Worm (Caenorhabditis elegans) whole organism, L2 larva: ENCODE results near the gene let-711.

Experiments
- C34F6.9 ChIP-seq: fragments of 150-350 bp; optimal IDR thresholded peaks from 2 replicates; lab custom pipeline; 2014; ENCODE audit warnings: missing biosample characterization, missing genetic modification characterization
- F13H6.1 ChIP-seq: sonication (generic microtip); optimal IDR thresholded peaks from 2 replicates; lab custom pipeline; 2016; ENCODE audit warnings: missing genetic modification characterization, missing compliant biosample characterization
- R02D3.7 ChIP-seq: fragments of 150-350 bp; optimal IDR thresholded peaks from 2 replicates; lab custom pipeline; 2014; ENCODE audit warnings: missing biosample characterization, missing genetic modification characterization
- Y55F3AM.14 ChIP-seq: fragments of 200-800 bp; sonication (Bioruptor generic); optimal IDR thresholded peaks from 2 replicates; lab custom pipeline; 2018; ENCODE audit warnings: mild to moderate bottlenecking, missing genetic modification characterization, missing compliant biosample characterization
- aly-2 ChIP-seq: fragments of 150-350 bp; optimal IDR thresholded peaks from 2 replicates; lab custom pipeline; 2014; ENCODE audit warnings: missing biosample characterization, missing genetic modification characterization
- ama-1 ChIP-seq: fragments of 150-350 bp; optimal IDR thresholded peaks from 2 replicates; lab custom pipeline; 2018; ENCODE audit warnings: inconsistent platforms
- blmp-1 ChIP-seq: sonication (generic microtip); optimal IDR thresholded peaks from 2 replicates; lab custom pipeline; 2017; ENCODE audit warnings: missing genetic modification characterization, mild to moderate bottlenecking, missing compliant biosample characterization, antibody characterized with exemption, moderate library complexity; ENCODE audit not compliant: insufficient read depth
- ceh-16 ChIP-seq: fragments of 150-350 bp; optimal IDR thresholded peaks from 2 replicates; lab custom pipeline; 2014; ENCODE audit warnings: missing biosample characterization, missing genetic modification characterization
- ceh-82 ChIP-seq: fragments of 150-350 bp; optimal IDR thresholded peaks from 2 replicates; lab custom pipeline; 2014; ENCODE audit warnings: missing biosample characterization, missing genetic modification characterization
- crh-2 ChIP-seq: sonication (generic microtip); optimal IDR thresholded peaks from 2 replicates; lab custom pipeline; 2017; ENCODE audit warnings: missing biosample characterization, missing genetic modification characterization
- dmd-4 ChIP-seq: sonication (generic microtip); optimal IDR thresholded peaks from 2 replicates; lab custom pipeline; 2017; ENCODE audit warnings: missing biosample characterization, missing genetic modification characterization
- egl-27 ChIP-seq: sonication (generic microtip); optimal IDR thresholded peaks from 3 replicates; lab custom pipeline; 2017; ENCODE audit warnings: missing biosample characterization, missing genetic modification reagents, missing genetic modification characterization
- elt-3 ChIP-seq: sonication (generic microtip); optimal IDR thresholded peaks from 2 replicates; lab custom pipeline; 2017; ENCODE audit warnings: missing biosample characterization, missing genetic modification characterization
- fos-1 ChIP-seq: fragments of 150-350 bp; optimal IDR thresholded peaks from 2 replicates; lab custom pipeline; 2014; ENCODE audit warnings: missing biosample characterization, missing genetic modification characterization
- gmeb-1 ChIP-seq: fragments of 150-350 bp; optimal IDR thresholded peaks from 2 replicates; lab custom pipeline; 2014; ENCODE audit warnings: missing biosample characterization, missing genetic modification characterization
- lin-11 ChIP-seq: fragments of 150-350 bp; sonication (generic microtip); optimal IDR thresholded peaks from 2 replicates; lab custom pipeline; 2014; ENCODE audit warnings: missing biosample characterization, missing genetic modification characterization, inconsistent platforms, mixed read lengths
- lsy-2 ChIP-seq, 2 experiments: fragments of 150-350 bp in 1 of 2; sonication (generic microtip) in 1 of 2; optimal IDR thresholded peaks; 2 replicates each; lab custom pipeline; 2014 to 2017; ENCODE audit warnings: missing biosample characterization in 2 of 2, missing genetic modification characterization in 2 of 2
- mbf-1 ChIP-seq: sonication (generic microtip); optimal IDR thresholded peaks from 2 replicates; lab custom pipeline; 2017; ENCODE audit warnings: missing biosample characterization, missing genetic modification characterization
- nhr-10 ChIP-seq: sonication (generic microtip); optimal IDR thresholded peaks from 2 replicates; lab custom pipeline; 2017; ENCODE audit warnings: missing biosample characterization, missing genetic modification characterization
- nhr-11 ChIP-seq: fragments of 150-350 bp; optimal IDR thresholded peaks from 2 replicates; lab custom pipeline; 2014; ENCODE audit warnings: missing biosample characterization, missing genetic modification characterization
- nhr-12 ChIP-seq: fragments of 150-350 bp; optimal IDR thresholded peaks from 2 replicates; lab custom pipeline; 2014; ENCODE audit warnings: missing biosample characterization, missing genetic modification characterization
- nhr-129 ChIP-seq: fragments of 150-350 bp; optimal IDR thresholded peaks from 2 replicates; lab custom pipeline; 2014; ENCODE audit warnings: missing biosample characterization, missing genetic modification characterization
- nhr-21 ChIP-seq: fragments of 150-350 bp; optimal IDR thresholded peaks from 2 replicates; lab custom pipeline; 2014; ENCODE audit warnings: missing biosample characterization, missing genetic modification characterization
- nhr-237 ChIP-seq: fragments of 150-350 bp; optimal IDR thresholded peaks from 2 replicates; lab custom pipeline; 2014; ENCODE audit warnings: missing biosample characterization, missing genetic modification characterization
- nhr-25 ChIP-seq: fragments of 150-350 bp; sonication (generic microtip); optimal IDR thresholded peaks from 3 replicates; lab custom pipeline; 2014; ENCODE audit warnings: missing biosample characterization, missing genetic modification characterization
- peb-1 ChIP-seq: fragments of 150-350 bp; optimal IDR thresholded peaks from 2 replicates; lab custom pipeline; 2014; ENCODE audit warnings: missing biosample characterization, missing genetic modification characterization
- skn-1 ChIP-seq: sonication (generic microtip); optimal IDR thresholded peaks from 2 replicates; lab custom pipeline; 2017; ENCODE audit warnings: missing biosample characterization, missing genetic modification characterization
- sma-3 ChIP-seq: sonication (generic microtip); optimal IDR thresholded peaks from 2 replicates; lab custom pipeline; 2016; ENCODE audit warnings: missing genetic modification reagents, missing genetic modification characterization, missing compliant biosample characterization
- sma-9 ChIP-seq, 2 experiments: fragments of 150-350 bp in 1 of 2; sonication (generic microtip) in 1 of 2; optimal IDR thresholded peaks; 2 replicates each; lab custom pipeline; 2014 to 2016; ENCODE audit warnings: missing genetic modification characterization in 2 of 2, mild to moderate bottlenecking in 1 of 2, missing biosample characterization in 1 of 2, missing compliant biosample characterization in 1 of 2, missing genetic modification reagents in 1 of 2, moderate library complexity in 1 of 2
- unc-39 ChIP-seq: fragments of 150-350 bp; optimal IDR thresholded peaks from 2 replicates; lab custom pipeline; 2014; ENCODE audit warnings: missing biosample characterization, missing genetic modification characterization
- unc-55 ChIP-seq: fragments of 150-350 bp; sonication (generic microtip); optimal IDR thresholded peaks from 3 replicates; lab custom pipeline; 2014; ENCODE audit warnings: missing biosample characterization, missing genetic modification reagents, missing genetic modification characterization
- unc-62 ChIP-seq: fragments of 150-350 bp; optimal IDR thresholded peaks from 2 replicates; lab custom pipeline; 2014; ENCODE audit warnings: missing biosample characterization, missing genetic modification reagents, missing genetic modification characterization
- zag-1 ChIP-seq: fragments of 150-350 bp; optimal IDR thresholded peaks from 2 replicates; lab custom pipeline; 2014; ENCODE audit warnings: missing biosample characterization, missing genetic modification characterization
- ztf-1 ChIP-seq: fragments of 200-800 bp; sonication (Bioruptor generic); conservative IDR thresholded peaks from 2 replicates; pipeline ENCODE4 v1.3.6; 2022; ENCODE audit warnings: missing genetic modification characterization, missing compliant biosample characterization
- ztf-11 ChIP-seq: sonication (generic microtip); optimal IDR thresholded peaks from 2 replicates; lab custom pipeline; 2017; ENCODE audit warnings: missing biosample characterization, missing genetic modification characterization
- ztf-4 ChIP-seq: fragments of 150-350 bp; optimal IDR thresholded peaks from 2 replicates; lab custom pipeline; 2014; ENCODE audit warnings: missing biosample characterization, missing genetic modification characterization

Gene let-711

DNA sequence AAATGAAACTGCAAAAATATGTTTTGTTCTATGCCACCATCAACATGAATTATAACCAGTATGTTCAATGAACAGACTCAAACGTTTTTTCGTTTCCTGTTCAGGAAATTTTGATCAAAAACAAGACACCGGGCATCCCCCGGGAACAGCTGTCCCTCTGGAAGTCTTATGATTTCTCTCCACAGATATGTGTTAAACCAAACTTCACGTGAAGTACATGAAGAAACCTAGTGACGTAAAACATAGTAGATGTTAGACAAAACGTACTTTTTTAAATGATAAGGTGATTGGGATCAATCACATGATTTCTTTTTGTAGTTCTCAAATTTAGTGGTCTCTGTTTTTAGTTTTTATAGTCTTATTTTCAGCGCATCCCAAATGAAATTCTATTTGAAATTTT is 48.0 kb upstream of the let-711 start:
- TF ChIP-seq lin-11 (tag; lab: Kevin White, UChicago) (no peak), ama-1 (peak; percentile 20), gmeb-1 (tag; lab: Kevin White, UChicago) (peak; percentile 57), nhr-25 (peak; percentile 38), unc-39 (tag; lab: Kevin White, UChicago) (no peak), ztf-1 (GFP tag; lab: Robert Waterston, UW) (no peak), ztf-4 (tag; lab: Kevin White, UChicago) (no peak), elt-3 (tag; lab: Kevin White, UChicago) (no peak), blmp-1 (no peak), lsy-2 (tag; optimal IDR thresholded peaks at IDR 0.05; lab: Kevin White, UChicago) (peak in 1 of 2 experiments; percentile 68), sma-3 (GFP tag; lab: Kevin White, UChicago) (peak; percentile 76), C34F6.9 (tag; lab: Kevin White, UChicago) (peak; percentile 41), peb-1 (no peak), aly-2 (tag; lab: Kevin White, UChicago) (no peak), ztf-11 (tag; lab: Kevin White, UChicago) (no peak), skn-1 (no peak), F13H6.1 (tag; lab: Kevin White, UChicago) (peak; percentile 47), mbf-1 (tag; lab: Kevin White, UChicago) (no peak), nhr-10 (tag; lab: Kevin White, UChicago) (no peak), Y55F3AM.14 (GFP tag; lab: Kevin White, UChicago) (no peak), sma-9 (GFP tag; optimal IDR thresholded peaks at IDR 0.05; lab: Kevin White, UChicago) (peak; percentile 91), sma-9 (tag; optimal IDR thresholded peaks at IDR 0.05; lab: Kevin White, UChicago) (no peak), nhr-21 (tag; lab: Kevin White, UChicago) (peak; percentile 79), nhr-12 (no peak), crh-2 (peak; percentile 67), nhr-11 (no peak), ceh-16 (tag; lab: Kevin White, UChicago) (no peak), zag-1 (tag; lab: Kevin White, UChicago) (no peak), nhr-129 (peak; percentile 67)

DNA sequence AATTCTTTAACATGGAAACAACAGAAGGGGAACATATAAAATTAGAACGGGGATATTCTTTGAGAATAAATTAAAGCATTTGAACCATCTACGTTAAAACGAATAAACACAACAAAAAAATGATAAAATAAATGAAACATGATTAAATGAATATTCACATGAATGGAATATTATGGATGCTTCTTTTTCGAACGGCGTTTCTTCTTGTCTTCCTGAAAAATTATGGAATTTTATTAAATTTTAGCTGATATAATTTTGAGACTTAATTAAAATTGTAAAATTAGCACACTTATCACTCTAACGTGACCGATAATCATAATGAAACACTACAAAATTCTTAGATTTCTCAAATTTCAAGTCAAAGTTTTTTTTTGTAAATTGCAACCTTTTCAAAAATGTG is 45.9 kb upstream of the let-711 start:
- TF ChIP-seq aly-2 (tag; lab: Kevin White, UChicago) (no peak), unc-62 (GFP tag; lab: Kevin White, UChicago) (no peak), zag-1 (tag; lab: Kevin White, UChicago) (no peak), dmd-4 (no peak), egl-27 (no peak), nhr-21 (tag; lab: Kevin White, UChicago) (no peak), ceh-82 (tag; lab: Kevin White, UChicago) (no peak), blmp-1 (no peak), ama-1 (no peak), nhr-237 (tag; lab: Kevin White, UChicago) (no peak), R02D3.7 (tag; lab: Kevin White, UChicago) (no peak), ztf-1 (GFP tag; lab: Robert Waterston, UW) (no peak), nhr-129 (no peak), Y55F3AM.14 (GFP tag; lab: Kevin White, UChicago) (no peak), C34F6.9 (tag; lab: Kevin White, UChicago) (no peak), lin-11 (tag; lab: Kevin White, UChicago) (no peak)

DNA sequence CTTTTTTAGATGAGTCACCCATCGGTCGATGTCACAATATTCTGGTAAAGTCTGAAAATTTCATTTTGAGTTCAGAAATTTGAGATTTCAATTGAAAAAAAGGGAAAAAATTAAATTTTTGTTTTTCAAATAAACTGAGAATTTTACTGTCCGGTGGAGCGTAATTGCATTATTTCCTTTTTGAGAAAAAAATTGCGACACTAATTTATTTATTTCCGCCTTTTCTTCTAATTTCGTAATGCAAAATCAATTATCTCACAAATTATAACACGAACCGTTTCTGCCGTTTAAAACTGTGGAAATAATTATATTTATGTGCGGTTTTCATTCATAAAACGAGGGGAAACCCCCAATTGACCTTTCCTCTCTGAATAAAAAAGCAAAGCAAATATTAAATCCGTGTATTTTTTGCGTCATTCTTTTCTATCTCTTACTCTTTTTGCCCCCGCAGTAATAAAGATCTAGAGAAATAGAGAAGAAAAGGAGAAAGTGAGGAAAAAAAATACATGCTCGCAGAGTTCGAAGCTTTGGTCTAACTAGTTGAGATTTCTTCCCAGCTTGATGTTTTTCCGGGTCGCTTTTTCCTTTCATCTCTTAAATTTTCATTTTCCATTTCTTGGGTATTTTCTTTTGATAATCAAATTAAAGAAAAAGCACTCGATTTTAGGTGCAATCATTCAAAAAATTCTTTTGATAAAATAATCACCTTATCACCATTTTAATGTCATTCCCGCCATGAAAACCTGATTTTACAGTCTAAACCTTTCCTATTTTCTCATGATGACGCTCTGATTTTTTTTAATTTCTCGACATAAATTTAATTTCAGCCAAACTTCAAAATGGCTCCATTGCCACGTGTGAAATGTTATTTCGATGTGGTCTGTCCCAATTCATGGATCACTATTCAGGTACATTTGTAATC is 43.2 kb upstream of the let-711 start, which contains the start of the genes brc-2 and T07E3.3:
Gene brc-2 (minus strand): TSS at position 51 of the 922 bp plus-strand sequence.
Gene T07E3.3 (plus strand): TSS at position 822 of the 922 bp plus-strand sequence.
- TF ChIP-seq unc-55 (GFP tag; lab: Kevin White, UChicago) (peak; percentile 13), unc-39 (tag; lab: Kevin White, UChicago) (no peak), nhr-129 (peak; percentile 2), Y55F3AM.14 (GFP tag; lab: Kevin White, UChicago) (no peak), fos-1 (tag; lab: Kevin White, UChicago) (peak; percentile 65), C34F6.9 (tag; lab: Kevin White, UChicago) (peak; percentile 52), sma-9 (GFP tag; optimal IDR thresholded peaks at IDR 0.05; lab: Kevin White, UChicago) (peak; percentile 2), sma-9 (tag; optimal IDR thresholded peaks at IDR 0.05; lab: Kevin White, UChicago) (no peak), lsy-2 (tag; optimal IDR thresholded peaks at IDR 0.05; lab: Kevin White, UChicago) (peak in 1 of 2 experiments; percentile 11), dmd-4 (no peak), ama-1 (no peak)
